Worm (Caenorhabditis elegans) whole organism, young adult: ENCODE measurements around the gene F57B9.1.

Experiments
- B0336.3 ChIP-seq: fragments of 200-800 bp; sonication (Bioruptor generic); IDR thresholded peaks from 2 replicates; pipeline ENCODE4 v1.3.6; 2022; ENCODE audit warnings: missing genetic modification characterization, missing compliant biosample characterization
- D2030.7 ChIP-seq: fragments of 200-800 bp; sonication (Bioruptor generic); IDR thresholded peaks from 2 replicates; pipeline ENCODE4 v1.3.6; 2022; ENCODE audit warnings: missing genetic modification reagents, missing genetic modification characterization, missing compliant biosample characterization
- F10E7.11 ChIP-seq: sonication (generic microtip); optimal IDR thresholded peaks from 2 replicates; lab custom pipeline; 2017; ENCODE audit warnings: mild to moderate bottlenecking, missing genetic modification characterization, moderate library complexity, missing compliant biosample characterization
- F33H1.4 ChIP-seq: fragments of 200-800 bp; sonication (Bioruptor generic); IDR thresholded peaks from 2 replicates; pipeline ENCODE4 v1.3.6; 2022; ENCODE audit warnings: missing genetic modification reagents, missing genetic modification characterization, missing compliant biosample characterization
- F57C9.4 ChIP-seq: sonication (generic microtip); optimal IDR thresholded peaks from 2 replicates; lab custom pipeline; 2017; ENCODE audit warnings: mild to moderate bottlenecking, missing genetic modification characterization, missing compliant biosample characterization
- Y53G8AR.9 ChIP-seq: fragments of 200-800 bp; sonication (Bioruptor generic); conservative IDR thresholded peaks from 2 replicates; pipeline ENCODE4 v1.3.6; 2022; ENCODE audit warnings: missing genetic modification reagents, missing genetic modification characterization, missing compliant biosample characterization
- Y79H2A.3 ChIP-seq: fragments of 200-800 bp; sonication (Bioruptor generic); conservative IDR thresholded peaks from 2 replicates; pipeline ENCODE4 v1.3.6; 2022; ENCODE audit warnings: missing genetic modification reagents, missing genetic modification characterization, missing compliant biosample characterization
- Y95B8A.8 ChIP-seq: fragments of 200-800 bp; sonication (Bioruptor generic); IDR thresholded peaks from 2 replicates; pipeline ENCODE4 v1.3.6; 2022; ENCODE audit warnings: missing genetic modification reagents, missing genetic modification characterization, missing compliant biosample characterization
- akir-1 ChIP-seq: fragments of 200-800 bp; sonication (Bioruptor generic); optimal IDR thresholded peaks from 2 replicates; lab custom pipeline; 2018; ENCODE audit warnings: mild to moderate bottlenecking, missing genetic modification characterization, moderate library complexity, missing compliant biosample characterization
- ama-1 ChIP-seq, 3 experiments: fragments of 150-350 bp in 1 of 3; sonication (generic microtip) in 2 of 3; optimal IDR thresholded peaks; 2 replicates each; lab custom pipeline; 2014 to 2018; ENCODE audit warnings: missing biosample characterization in 2 of 3, missing genetic modification characterization in 2 of 3, missing genetic modification reagents in 2 of 3
- attf-3 ChIP-seq: fragments of 200-800 bp; sonication (Bioruptor generic); conservative IDR thresholded peaks from 2 replicates; pipeline ENCODE4 v1.3.6; 2022; ENCODE audit warnings: missing genetic modification reagents, missing genetic modification characterization, missing compliant biosample characterization
- ceh-40 ChIP-seq: fragments of 200-800 bp; sonication (Bioruptor generic); IDR thresholded peaks from 2 replicates; pipeline ENCODE4 v1.3.6; 2022; ENCODE audit warnings: missing genetic modification characterization, missing compliant biosample characterization
- ceh-79 ChIP-seq: sonication (generic microtip); optimal IDR thresholded peaks from 2 replicates; lab custom pipeline; 2017; ENCODE audit warnings: mild to moderate bottlenecking, missing genetic modification characterization, missing compliant biosample characterization
- ceh-91 ChIP-seq: fragments of 200-800 bp; sonication (Bioruptor generic); IDR thresholded peaks from 2 replicates; pipeline ENCODE4 v1.3.6; 2022; ENCODE audit warnings: missing genetic modification reagents, missing genetic modification characterization, missing compliant biosample characterization
- die-1 ChIP-seq: sonication (generic microtip); optimal IDR thresholded peaks from 2 replicates; lab custom pipeline; 2016; ENCODE audit warnings: missing genotype, mild to moderate bottlenecking, missing genetic modification characterization, missing compliant biosample characterization
- dox-1 ChIP-seq: fragments of 200-800 bp; sonication (Bioruptor generic); IDR thresholded peaks from 2 replicates; pipeline ENCODE4 v1.3.6; 2022; ENCODE audit warnings: missing genetic modification reagents, missing genetic modification characterization, missing compliant biosample characterization
- dpff-1 ChIP-seq: sonication (generic microtip); optimal IDR thresholded peaks from 2 replicates; lab custom pipeline; 2017; ENCODE audit warnings: mild to moderate bottlenecking, missing genetic modification characterization, missing compliant biosample characterization
- dpl-1 ChIP-seq: fragments of 150-350 bp; optimal IDR thresholded peaks from 2 replicates; lab custom pipeline; 2014; ENCODE audit warnings: missing biosample characterization, missing genetic modification reagents, missing genetic modification characterization
- efl-1 ChIP-seq: fragments of 150-350 bp; optimal IDR thresholded peaks from 2 replicates; lab custom pipeline; 2014; ENCODE audit warnings: missing biosample characterization, missing genetic modification reagents, missing genetic modification characterization
- ekl-4 ChIP-seq: fragments of 200-800 bp; sonication (Bioruptor generic); IDR thresholded peaks from 2 replicates; pipeline ENCODE4 v1.3.6; 2022; ENCODE audit warnings: missing genetic modification reagents, missing genetic modification characterization, missing compliant biosample characterization
- ets-4 ChIP-seq: fragments of 200-800 bp; sonication (Bioruptor generic); optimal IDR thresholded peaks from 2 replicates; lab custom pipeline; 2018; ENCODE audit warnings: mild to moderate bottlenecking, missing genetic modification characterization, missing compliant biosample characterization
- hmg-20 ChIP-seq: fragments of 200-800 bp; sonication (Bioruptor generic); IDR thresholded peaks from 2 replicates; pipeline ENCODE4 v1.3.6; 2022; ENCODE audit warnings: missing genetic modification reagents, missing genetic modification characterization, missing compliant biosample characterization
- hsf-1 ChIP-seq: fragments of 200-800 bp; sonication (Bioruptor generic); IDR thresholded peaks from 2 replicates; pipeline ENCODE4 v1.3.6; 2022; ENCODE audit warnings: missing genetic modification reagents, missing genetic modification characterization, missing compliant biosample characterization
- lag-1 ChIP-seq: fragments of 200-800 bp; sonication (Bioruptor generic); IDR thresholded peaks from 2 replicates; pipeline ENCODE4 v1.3.6; 2022; ENCODE audit warnings: missing genetic modification reagents, missing genetic modification characterization, missing compliant biosample characterization
- let-526 ChIP-seq: fragments of 200-800 bp; sonication (Bioruptor generic); IDR thresholded peaks from 2 replicates; pipeline ENCODE4 v1.3.6; 2022; ENCODE audit warnings: missing genetic modification reagents, missing genetic modification characterization, missing compliant biosample characterization
- let-607 ChIP-seq, 2 experiments: fragments of 200-800 bp in 1 of 2; sonication (Bioruptor generic) in 1 of 2; sonication (generic microtip) in 1 of 2; optimal IDR thresholded peaks; 2 replicates each; lab custom pipeline; 2016 to 2018; ENCODE audit warnings: mild to moderate bottlenecking in 2 of 2, missing compliant biosample characterization in 2 of 2, missing genetic modification characterization in 2 of 2, moderate library complexity in 2 of 2, missing genotype in 1 of 2
- lin-35 ChIP-seq, 3 experiments: fragments of 150-350 bp in 2 of 3; sonication (generic microtip) in 1 of 3; optimal IDR thresholded peaks; 2 replicates each; lab custom pipeline; 2014 to 2018; ENCODE audit warnings: missing biosample characterization in 3 of 3, missing genetic modification characterization in 3 of 3, missing genetic modification reagents in 3 of 3
- lir-1 ChIP-seq: fragments of 200-800 bp; sonication (Bioruptor generic); conservative IDR thresholded peaks from 2 replicates; pipeline ENCODE4 v1.3.6; 2022; ENCODE audit warnings: missing genetic modification reagents, missing genetic modification characterization, missing compliant biosample characterization
- lsl-1 ChIP-seq: fragments of 200-800 bp; sonication (Bioruptor generic); optimal IDR thresholded peaks from 2 replicates; lab custom pipeline; 2018; ENCODE audit warnings: mild to moderate bottlenecking, missing genetic modification characterization, moderate library complexity, missing compliant biosample characterization
- madf-10 ChIP-seq: sonication (generic microtip); optimal IDR thresholded peaks from 2 replicates; lab custom pipeline; 2016; ENCODE audit warnings: mild to moderate bottlenecking, missing genetic modification characterization, missing compliant biosample characterization
- madf-8 ChIP-seq: fragments of 200-800 bp; sonication (Bioruptor generic); conservative IDR thresholded peaks from 2 replicates; pipeline ENCODE4 v1.3.6; 2022; ENCODE audit warnings: missing genetic modification reagents, missing genetic modification characterization, missing compliant biosample characterization
- nhr-90 ChIP-seq: sonication (generic microtip); optimal IDR thresholded peaks from 2 replicates; lab custom pipeline; 2016; ENCODE audit warnings: missing genotype, mild to moderate bottlenecking, missing genetic modification characterization, missing compliant biosample characterization
- pbrm-1 ChIP-seq: fragments of 200-800 bp; sonication (Bioruptor generic); IDR thresholded peaks from 2 replicates; pipeline ENCODE4 v1.3.6; 2022; ENCODE audit warnings: missing genetic modification reagents, missing genetic modification characterization, missing compliant biosample characterization
- rec-8 ChIP-seq, 2 experiments: sonication (generic microtip); optimal IDR thresholded peaks; 2 replicates each; lab custom pipeline; 2016; ENCODE audit warnings: mild to moderate bottlenecking in 2 of 2, missing genetic modification characterization in 2 of 2, missing genetic modification reagents in 2 of 2, missing genotype in 2 of 2, missing biosample characterization in 1 of 2, missing compliant biosample characterization in 1 of 2, moderate library complexity in 1 of 2
- repo-1 ChIP-seq: sonication (generic microtip); optimal IDR thresholded peaks from 2 replicates; lab custom pipeline; 2017; ENCODE audit warnings: mild to moderate bottlenecking, missing genetic modification characterization, missing compliant biosample characterization
- snpc-3.4 ChIP-seq: sonication (generic microtip); optimal IDR thresholded peaks from 2 replicates; lab custom pipeline; 2017; ENCODE audit warnings: missing genetic modification characterization, mild to moderate bottlenecking, missing compliant biosample characterization, antibody characterized with exemption, moderate library complexity, missing genotype, missing genetic modification reagents
- snpc-4 ChIP-seq, 5 experiments: fragments of 150-350 bp in 1 of 5; sonication (generic microtip) in 4 of 5; optimal IDR thresholded peaks; 2 replicates each; lab custom pipeline; 2014 to 2018; ENCODE audit warnings: missing genetic modification characterization in 5 of 5, missing biosample characterization in 3 of 5, antibody characterized with exemption in 2 of 5, mild to moderate bottlenecking in 2 of 5, missing compliant biosample characterization in 2 of 5, missing genotype in 2 of 5, moderate library complexity in 2 of 5, missing genetic modification reagents in 1 of 5
- somi-1 ChIP-seq: fragments of 200-800 bp; sonication (Bioruptor generic); optimal IDR thresholded peaks from 2 replicates; lab custom pipeline; 2018; ENCODE audit warnings: mild to moderate bottlenecking, missing genetic modification characterization, missing compliant biosample characterization
- sptf-2 ChIP-seq: fragments of 200-800 bp; sonication (Bioruptor generic); optimal IDR thresholded peaks from 2 replicates; lab custom pipeline; 2018; ENCODE audit warnings: mild to moderate bottlenecking, missing genetic modification characterization, missing compliant biosample characterization
- unc-130 ChIP-seq: sonication (generic microtip); optimal IDR thresholded peaks from 2 replicates; lab custom pipeline; 2016; ENCODE audit warnings: missing genetic modification reagents, missing genetic modification characterization, missing compliant biosample characterization
- xnd-1 ChIP-seq: sonication (generic microtip); optimal IDR thresholded peaks from 2 replicates; lab custom pipeline; 2016; ENCODE audit warnings: missing genotype, missing genetic modification reagents, missing genetic modification characterization, missing compliant biosample characterization
- zfh-2 ChIP-seq: fragments of 200-800 bp; sonication (Bioruptor generic); conservative IDR thresholded peaks from 2 replicates; pipeline ENCODE4 v1.3.6; 2022; ENCODE audit warnings: missing genetic modification reagents, missing genetic modification characterization, missing compliant biosample characterization

Gene F57B9.1

DNA sequence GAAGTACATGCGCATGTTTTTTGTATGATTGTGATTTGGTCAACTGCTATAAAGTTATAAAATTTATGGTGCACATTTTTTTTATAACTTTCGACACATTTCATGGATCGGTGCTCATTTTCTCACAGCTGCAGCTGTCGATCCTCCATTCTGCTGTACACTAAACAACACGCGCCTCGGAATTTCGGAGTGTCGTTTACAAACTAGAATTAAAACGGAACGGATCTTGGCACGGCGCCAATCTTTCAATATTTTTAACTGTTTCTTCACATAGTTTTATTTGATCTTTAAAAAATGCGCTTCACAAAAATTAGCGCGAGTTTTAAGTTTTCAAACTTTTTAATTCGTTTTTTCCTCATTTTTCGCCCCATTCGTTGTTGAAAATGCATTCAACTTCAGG, 15.5 kb upstream of the F57B9.1 start, which contains the start of gene let-711 (continued):
- TF ChIP-seq snpc-3.4 (tag; lab: Kevin White, UChicago) = peak; percentile 7
- TF ChIP-seq hmg-20 (GFP tag; lab: Robert Waterston, UW) = no peak
- 0 out of 2 replicates have a peak, but pooled peaks have one; percentile 7 for TF ChIP-seq Y95B8A.8 (GFP tag; lab: Robert Waterston, UW)
- no peak for TF ChIP-seq ceh-79 (tag; lab: Kevin White, UChicago)
- no peak for TF ChIP-seq die-1 (tag; lab: Kevin White, UChicago)
- no peak for TF ChIP-seq nhr-90
- TF ChIP-seq lir-1 (GFP tag; lab: Robert Waterston, UW) = no peak
- peak; percentile 53 for TF ChIP-seq D2030.7 (GFP tag; lab: Robert Waterston, UW)
- TF ChIP-seq dpff-1 (tag; lab: Kevin White, UChicago) = no peak
- TF ChIP-seq pbrm-1 (GFP tag; lab: Robert Waterston, UW) = no peak
- TF ChIP-seq let-607 (tag; optimal IDR thresholded peaks at IDR 0.05; lab: Kevin White, UChicago) = no peak
- no peak for TF ChIP-seq zfh-2
- TF ChIP-seq akir-1 (GFP tag; lab: Kevin White, UChicago) = no peak
- no peak for TF ChIP-seq F10E7.11 (tag; lab: Kevin White, UChicago)
- no peak for TF ChIP-seq somi-1 (GFP tag; lab: Kevin White, UChicago)
- TF ChIP-seq rec-8 (tag; optimal IDR thresholded peaks at IDR 0.05; lab: Kevin White, UChicago) = no peak
- TF ChIP-seq F57C9.4 (tag; lab: Kevin White, UChicago) = no peak
- no peak for TF ChIP-seq lin-35 (GFP tag; optimal IDR thresholded peaks at IDR 0.05; lab: Kevin White, UChicago)
- 0 out of 2 replicates have a peak, but pooled peaks have one; percentile 29 for TF ChIP-seq ekl-4
- 0 out of 2 replicates have a peak, but pooled peaks have one; percentile 39 for TF ChIP-seq hsf-1
- TF ChIP-seq lsl-1 = peak; percentile 48
- no peak for TF ChIP-seq unc-130 (GFP tag; lab: Kevin White, UChicago)
- TF ChIP-seq efl-1 (GFP tag; lab: Kevin White, UChicago) = peak; percentile 89
- TF ChIP-seq madf-8 = peak; percentile 79
- peak; percentile 22 for TF ChIP-seq snpc-4 (GFP tag; optimal IDR thresholded peaks at IDR 0.05; lab: Kevin White, UChicago)
- TF ChIP-seq snpc-4 (tag; optimal IDR thresholded peaks at IDR 0.05; lab: Kevin White, UChicago) = no peak
- no peak for TF ChIP-seq ets-4 (GFP tag; lab: Kevin White, UChicago)
- peak; percentile 95 for TF ChIP-seq attf-3 (GFP tag; lab: Robert Waterston, UW)
- TF ChIP-seq ama-1 (optimal IDR thresholded peaks at IDR 0.05; lab: Kevin White, UChicago) = no peak
- no peak for TF ChIP-seq ama-1 (GFP tag; optimal IDR thresholded peaks at IDR 0.05; lab: Kevin White, UChicago)
- TF ChIP-seq dox-1 (GFP tag; lab: Robert Waterston, UW) = peak; percentile 18; the same call in 1 of the 2 replicates
- no peak for TF ChIP-seq B0336.3 (GFP tag; lab: Robert Waterston, UW)
- no peak for TF ChIP-seq madf-10 (tag; lab: Kevin White, UChicago)
- TF ChIP-seq repo-1 (tag; lab: Kevin White, UChicago) = no peak
- TF ChIP-seq dpl-1 (GFP tag; lab: Kevin White, UChicago) = peak; percentile 37
- no peak for TF ChIP-seq Y53G8AR.9
- peak; percentile 60 for TF ChIP-seq xnd-1
- no peak for TF ChIP-seq Y79H2A.3 (GFP tag; lab: Robert Waterston, UW)
- no peak for TF ChIP-seq sptf-2 (GFP tag; lab: Kevin White, UChicago)
- TF ChIP-seq let-526 = no peak
- TF ChIP-seq lag-1 (GFP tag; lab: Robert Waterston, UW) = no peak
- TF ChIP-seq ceh-91 (GFP tag; lab: Robert Waterston, UW) = peak; percentile 78
- peak; percentile 62 for TF ChIP-seq F33H1.4 (GFP tag; lab: Robert Waterston, UW)
- no peak for TF ChIP-seq ceh-40 (GFP tag; lab: Robert Waterston, UW)
